2 worm cellular contexts compared by ENCODE assay signal in genomic region chrV:8922781-8923180, ce11.
TF ChIP-seq lines count a peak whose summit lies in the region.

Gene ttr-47 (plus strand): TSS chrV:8923088.

TF ChIP-seq in whole organism, L1 larva, 84 proteins besides CTCF, POLR2A, EP300 and RAD21 (continued from another document):
- TF ChIP-seq lsy-2 (tag; optimal IDR thresholded peaks at IDR 0.05; lab: Kevin White, UChicago): peak in 1 of 2 experiments; percentile 6

TF ChIP-seq in whole organism, L4 larva, 104 proteins besides CTCF, POLR2A, EP300 and RAD21 (continued from another document):
- TF ChIP-seq ama-1 (optimal IDR thresholded peaks at IDR 0.05; lab: Kevin White, UChicago) (no peak), sdz-12 (GFP tag; optimal IDR thresholded peaks at IDR 0.05; lab: Kevin White, UChicago) (no peak), ces-1 (GFP tag; optimal IDR thresholded peaks at IDR 0.05; lab: Kevin White, UChicago) (no peak), Y75B8A.6 (GFP tag; IDR thresholded peaks at IDR 0.05; lab: Robert Waterston, UW) (no peak), F26F4.8 (GFP tag; conservative IDR thresholded peaks at IDR 0.05; lab: Robert Waterston, UW) (no peak), nhr-77 (tag; optimal IDR thresholded peaks at IDR 0.05; lab: Kevin White, UChicago) (no peak), ceh-62 (tag; optimal IDR thresholded peaks at IDR 0.05; lab: Kevin White, UChicago) (no peak), aly-2 (tag; optimal IDR thresholded peaks at IDR 0.05; lab: Kevin White, UChicago) (no peak), ztf-7 (tag; optimal IDR thresholded peaks at IDR 0.05; lab: Kevin White, UChicago) (no peak), dve-1 (tag; optimal IDR thresholded peaks at IDR 0.05; lab: Kevin White, UChicago; ENCODE audit: insufficient read depth) (peak; percentile 72), ZK337.2 (GFP tag; IDR thresholded peaks at IDR 0.05; lab: Robert Waterston, UW) (no peak), mxl-3 (GFP tag; optimal IDR thresholded peaks at IDR 0.05; lab: Kevin White, UChicago) (no peak), nhr-42 (GFP tag; IDR thresholded peaks at IDR 0.05; lab: Robert Waterston, UW) (no peak), attf-4 (tag; optimal IDR thresholded peaks at IDR 0.05; lab: Kevin White, UChicago) (no peak), nhr-28 (tag; optimal IDR thresholded peaks at IDR 0.05; lab: Kevin White, UChicago) (peak; percentile 35), lin-38 (GFP tag; IDR thresholded peaks at IDR 0.05; lab: Robert Waterston, UW) (no peak), nhr-48 (tag; optimal IDR thresholded peaks at IDR 0.05; lab: Kevin White, UChicago) (peak; percentile 13)
